Worm (Caenorhabditis elegans): ENCODE measurements around the gene M176.11.

- TF ChIP-seq ces-1 (GFP tag; optimal IDR thresholded peaks at IDR 0.05) (no peak), ctbp-1 (GFP tag; IDR thresholded peaks at IDR 0.05) (no peak), nhr-237 (tag; optimal IDR thresholded peaks at IDR 0.05) (no peak), nhr-11 (tag; optimal IDR thresholded peaks at IDR 0.05) (no peak), nhr-111 (GFP tag; optimal IDR thresholded peaks at IDR 0.05) (no peak), lsy-2 (tag; optimal IDR thresholded peaks at IDR 0.05) (no peak), sdz-12 (GFP tag; optimal IDR thresholded peaks at IDR 0.05) (no peak), hlh-30 (tag; optimal IDR thresholded peaks at IDR 0.05; ENCODE audit: insufficient read depth) (no peak)
Observed at ce11 chrII:9377158-9377557, 44.9 kb upstream of the M176.11 start, which contains the start of gene C06C3.10.

Data from whole organism, L4 larva.